Fruit fly (Drosophila melanogaster) whole organism, embryonic: ENCODE measurements around the gene CG5171.

Source experiments
- Asciz ChIP-seq: fragments of 200-800 bp; sonication (Bioruptor generic); optimal IDR thresholded peaks from 2 replicates; lab custom pipeline; 2017; ENCODE audit warnings: missing biosample characterization, mild to moderate bottlenecking, missing genetic modification characterization, missing genetic modification reagents
- B-H1 ChIP-seq: fragments of 200-800 bp; sonication (Bioruptor generic); IDR thresholded peaks from 3 replicates; pipeline ENCODE4 v1.3.6; 2022; ENCODE audit warnings: missing biosample characterization, missing genetic modification characterization
- C15 ChIP-seq: fragments of 200-800 bp; sonication (Bioruptor generic); IDR thresholded peaks from 3 replicates; pipeline ENCODE4 v1.3.6; 2022; ENCODE audit warnings: missing biosample characterization, missing genetic modification characterization
- CG10209 ChIP-seq: fragments of 200-800 bp; sonication (Bioruptor generic); optimal IDR thresholded peaks from 3 replicates; lab custom pipeline; 2017; ENCODE audit warnings: missing biosample characterization, mild to moderate bottlenecking, missing genetic modification characterization, missing genetic modification reagents
- CG11247 ChIP-seq: fragments of 200-800 bp; sonication (Bioruptor generic); IDR thresholded peaks from 2 replicates; pipeline ENCODE4 v1.3.6; 2022; ENCODE audit warnings: missing biosample characterization, missing genetic modification characterization
- CG12104 ChIP-seq: fragments of 200-800 bp; sonication (Bioruptor generic); optimal IDR thresholded peaks from 3 replicates; lab custom pipeline; 2016; ENCODE audit warnings: missing biosample characterization, missing genetic modification characterization
- CG12299 ChIP-seq: fragments of 200-800 bp; sonication (Bioruptor generic); optimal IDR thresholded peaks from 2 replicates; lab custom pipeline; 2018; ENCODE audit warnings: missing biosample characterization, mild to moderate bottlenecking, missing genetic modification characterization
- CG1233 ChIP-seq: fragments of 200-800 bp; sonication (Bioruptor generic); optimal IDR thresholded peaks from 4 replicates; lab custom pipeline; 2018; ENCODE audit warnings: missing biosample characterization, mild to moderate bottlenecking, missing genetic modification characterization
- CG12769 ChIP-seq: fragments of 200-800 bp; sonication (Bioruptor generic); optimal IDR thresholded peaks from 2 replicates; lab custom pipeline; 2019; ENCODE audit warnings: missing biosample characterization, mild to moderate bottlenecking, missing genetic modification characterization, moderate library complexity
- CG13424 ChIP-seq: fragments of 200-800 bp; sonication (Bioruptor generic); optimal IDR thresholded peaks from 2 replicates; lab custom pipeline; 2019; ENCODE audit warnings: missing biosample characterization, mild to moderate bottlenecking, missing genetic modification characterization, moderate library complexity
- CG13894 ChIP-seq: fragments of 200-800 bp; sonication (Bioruptor generic); optimal IDR thresholded peaks from 3 replicates; lab custom pipeline; 2018; ENCODE audit warnings: missing biosample characterization, mild to moderate bottlenecking, missing genetic modification characterization, moderate library complexity
- CG14050 ChIP-seq: fragments of 200-800 bp; sonication (Bioruptor generic); IDR thresholded peaks from 3 replicates; pipeline ENCODE4 v1.3.6; 2022; ENCODE audit warnings: missing biosample characterization, missing genetic modification characterization
- CG1647 ChIP-seq: fragments of 200-800 bp; sonication (Bioruptor generic); optimal IDR thresholded peaks from 3 replicates; lab custom pipeline; 2016; ENCODE audit warnings: missing biosample characterization, missing genetic modification characterization
- CG16813 ChIP-seq: fragments of 200-800 bp; sonication (Bioruptor generic); IDR thresholded peaks from 3 replicates; pipeline ENCODE4 v1.3.6; 2022; ENCODE audit warnings: missing biosample characterization, missing genetic modification characterization; ENCODE audit not compliant: partially characterized antibody
- CG17328 ChIP-seq: fragments of 200-800 bp; sonication (Bioruptor generic); IDR thresholded peaks from 2 replicates; pipeline ENCODE4 v1.3.6; 2022; ENCODE audit warnings: missing biosample characterization, missing genetic modification characterization
- CG2678 ChIP-seq: fragments of 200-800 bp; sonication (Bioruptor generic); optimal IDR thresholded peaks from 3 replicates; lab custom pipeline; 2019; ENCODE audit warnings: missing biosample characterization, mild to moderate bottlenecking, missing genetic modification characterization, moderate library complexity
- CG4282 ChIP-seq: fragments of 200-800 bp; sonication (Bioruptor generic); optimal IDR thresholded peaks from 2 replicates; lab custom pipeline; 2016; ENCODE audit warnings: missing biosample characterization, missing genetic modification characterization
- CG4820 ChIP-seq: fragments of 200-800 bp; sonication (Bioruptor generic); optimal IDR thresholded peaks from 3 replicates; lab custom pipeline; 2016; ENCODE audit warnings: missing biosample characterization, missing genetic modification characterization
- CG4854 ChIP-seq: fragments of 200-800 bp; sonication (Bioruptor generic); optimal IDR thresholded peaks from 2 replicates; lab custom pipeline; 2016; ENCODE audit warnings: missing biosample characterization, missing genetic modification characterization, inconsistent platforms
- CG8765 ChIP-seq: fragments of 200-800 bp; sonication (Bioruptor generic); IDR thresholded peaks from 2 replicates; pipeline ENCODE4 v1.3.6; 2022; ENCODE audit warnings: missing biosample characterization, missing genetic modification characterization
- CG9215 ChIP-seq: fragments of 200-800 bp; sonication (Bioruptor generic); IDR thresholded peaks from 2 replicates; pipeline ENCODE4 v1.3.6; 2022; ENCODE audit warnings: missing biosample characterization, missing genetic modification characterization
- CG9797 ChIP-seq: fragments of 200-800 bp; sonication (Bioruptor generic); optimal IDR thresholded peaks from 3 replicates; lab custom pipeline; 2018; ENCODE audit warnings: missing biosample characterization, mild to moderate bottlenecking, missing genetic modification characterization
- D19A ChIP-seq: fragments of 200-800 bp; optimal IDR thresholded peaks from 3 replicates; lab custom pipeline; 2019; ENCODE audit warnings: missing biosample characterization, mild to moderate bottlenecking, missing genetic modification characterization, moderate library complexity
- D19B ChIP-seq: fragments of 200-800 bp; sonication (Bioruptor generic); optimal IDR thresholded peaks from 2 replicates; lab custom pipeline; 2017; ENCODE audit warnings: missing biosample characterization, mild to moderate bottlenecking, missing genetic modification characterization
- Dip2 ChIP-seq: fragments of 200-800 bp; sonication (Bioruptor generic); IDR thresholded peaks from 2 replicates; pipeline ENCODE4 v1.3.6; 2022; ENCODE audit warnings: missing biosample characterization, missing genetic modification characterization
- Dll ChIP-seq: fragments of 200-800 bp; sonication (Bioruptor generic); IDR thresholded peaks from 4 replicates; pipeline ENCODE4 v1.3.6; 2022; ENCODE audit warnings: missing biosample characterization, missing genetic modification characterization; ENCODE audit not compliant: partially characterized antibody
- HHEX ChIP-seq: fragments of 200-800 bp; sonication (Bioruptor generic); optimal IDR thresholded peaks from 3 replicates; lab custom pipeline; 2017; ENCODE audit warnings: missing biosample characterization, mild to moderate bottlenecking, missing genetic modification characterization, missing genetic modification reagents
- HLH54F ChIP-seq: fragments of 200-800 bp; sonication (Bioruptor generic); optimal IDR thresholded peaks from 3 replicates; lab custom pipeline; 2016; ENCODE audit warnings: missing biosample characterization, missing genetic modification characterization
- Lim3 ChIP-seq: fragments of 200-800 bp; sonication (Bioruptor generic); IDR thresholded peaks from 2 replicates; pipeline ENCODE4 v1.3.6; 2022; ENCODE audit warnings: missing biosample characterization, missing genetic modification characterization
- MBD-R2 ChIP-seq: fragments of 200-800 bp; sonication (Bioruptor generic); IDR thresholded peaks from 2 replicates; pipeline ENCODE4 v1.3.6; 2022; ENCODE audit warnings: missing biosample characterization, missing genetic modification characterization
- Side ChIP-seq: fragments of 200-800 bp; sonication (Bioruptor generic); optimal IDR thresholded peaks from 2 replicates; lab custom pipeline; 2016; ENCODE audit warnings: missing biosample characterization, missing genetic modification characterization
- Six4 ChIP-seq: fragments of 200-800 bp; sonication (Bioruptor generic); optimal IDR thresholded peaks from 2 replicates; lab custom pipeline; 2016; ENCODE audit warnings: missing biosample characterization, missing genetic modification characterization
- bcd ChIP-seq: fragments of 200-800 bp; sonication (Bioruptor generic); optimal IDR thresholded peaks from 2 replicates; lab custom pipeline; 2017; ENCODE audit warnings: missing biosample characterization, mild to moderate bottlenecking, missing genetic modification characterization
- br ChIP-seq: fragments of >200 bp; optimal IDR thresholded peaks from 2 replicates; lab custom pipeline; 2017
- cg ChIP-seq: fragments of 200-800 bp; sonication (Bioruptor generic); optimal IDR thresholded peaks from 3 replicates; lab custom pipeline; 2019; ENCODE audit warnings: missing biosample characterization, mild to moderate bottlenecking, missing genetic modification characterization, moderate library complexity
- chinmo ChIP-seq: fragments of 200-800 bp; sonication (Bioruptor generic); IDR thresholded peaks from 4 replicates; pipeline ENCODE4 v1.3.6; 2022; ENCODE audit warnings: missing biosample characterization, missing genetic modification characterization; ENCODE audit not compliant: partially characterized antibody
- dan ChIP-seq: fragments of 200-800 bp; sonication (Bioruptor generic); IDR thresholded peaks from 2 replicates; pipeline ENCODE4 v1.3.6; 2022; ENCODE audit warnings: missing biosample characterization, missing genetic modification characterization
- ems ChIP-seq: fragments of 200-800 bp; sonication (Bioruptor generic); optimal IDR thresholded peaks from 3 replicates; lab custom pipeline; 2016; ENCODE audit warnings: missing biosample characterization, missing genetic modification characterization
- en ChIP-seq: fragments of 200-800 bp; sonication (Bioruptor generic); optimal IDR thresholded peaks from 2 replicates; lab custom pipeline; 2016; ENCODE audit warnings: missing biosample characterization, missing genetic modification characterization
- klu ChIP-seq: fragments of 200-800 bp; sonication (Bioruptor generic); IDR thresholded peaks from 2 replicates; pipeline ENCODE4 v1.3.6; 2022; ENCODE audit warnings: missing biosample characterization, missing genetic modification characterization
- lmd ChIP-seq: fragments of 200-800 bp; sonication (Bioruptor generic); IDR thresholded peaks from 2 replicates; pipeline ENCODE4 v1.3.6; 2022; ENCODE audit warnings: missing biosample characterization, missing genetic modification characterization
- lov ChIP-seq, 2 experiments: fragments of 200-800 bp in 1 of 2; fragments of >200 bp in 1 of 2; sonication (Bioruptor generic) in 1 of 2; IDR thresholded peaks in 1 of 2; optimal IDR thresholded peaks in 1 of 2; 2 replicates in 1 of 2; 3 replicates in 1 of 2; pipeline versions ENCODE4 v1.3.6 to Lab custom; 2017 to 2022; ENCODE audit warnings: missing biosample characterization in 1 of 2, missing genetic modification characterization in 1 of 2
- repo ChIP-seq: fragments of 200-800 bp; sonication (Bioruptor generic); optimal IDR thresholded peaks from 2 replicates; lab custom pipeline; 2016; ENCODE audit warnings: missing biosample characterization, missing genetic modification characterization
- scrt ChIP-seq: fragments of 200-800 bp; sonication (Bioruptor generic); optimal IDR thresholded peaks from 2 replicates; lab custom pipeline; 2018; ENCODE audit warnings: missing biosample characterization, mild to moderate bottlenecking, missing genetic modification characterization, moderate library complexity
- slp2 ChIP-seq: fragments of 200-800 bp; sonication (Bioruptor generic); optimal IDR thresholded peaks from 2 replicates; lab custom pipeline; 2016; ENCODE audit warnings: missing biosample characterization, missing genetic modification characterization
- sr ChIP-seq: fragments of 200-800 bp; sonication (Bioruptor generic); IDR thresholded peaks from 3 replicates; pipeline ENCODE4 v1.3.6; 2022; ENCODE audit warnings: missing biosample characterization, missing genetic modification characterization
- stc ChIP-seq: fragments of 200-800 bp; sonication (Bioruptor generic); IDR thresholded peaks from 2 replicates; pipeline ENCODE4 v1.3.6; 2022; ENCODE audit warnings: missing biosample characterization, missing genetic modification characterization
- tgo ChIP-seq: fragments of 200-800 bp; sonication (Bioruptor generic); IDR thresholded peaks from 3 replicates; pipeline ENCODE4 v1.3.6; 2022; ENCODE audit warnings: missing biosample characterization, missing genetic modification characterization
- unc-4 ChIP-seq: fragments of 200-800 bp; sonication (Bioruptor generic); IDR thresholded peaks from 2 replicates; pipeline ENCODE4 v1.3.6; 2022; ENCODE audit warnings: missing biosample characterization, missing genetic modification characterization; ENCODE audit not compliant: partially characterized antibody

Gene CG5171

dm6 chr2L:7436492-7437324 is 35.6 kb downstream of the CG5171 start (continued):
- TF ChIP-seq CG13424 (peak; percentile 61), CG14050 (GFP tag; lab: Robert Waterston, UW) (peak; percentile 72), C15 (peak; percentile 70; the same call in 1 of the 3 replicates), CG9215 (GFP tag; lab: Robert Waterston, UW) (peak; percentile 48), CG4282 (GFP tag; lab: Kevin White, UChicago) (peak; percentile 52), tgo (peak; percentile 62; the same call in 2 of the 3 replicates), CG8765 (GFP tag; lab: Robert Waterston, UW) (no peak), HHEX (GFP tag; lab: Kevin White, UChicago) (peak; percentile 71), CG13894 (peak; percentile 67), Dll (no peak), B-H1 (GFP tag; lab: Robert Waterston, UW) (peak; percentile 61; the same call in 1 of the 3 replicates), CG2678 (tag; lab: Kevin White, UChicago) (peak; percentile 81), chinmo (GFP tag; lab: Robert Waterston, UW) (no peak), slp2 (GFP tag; lab: Kevin White, UChicago) (peak; percentile 54), lov (optimal IDR thresholded peaks at IDR 0.05; lab: Kevin White, UChicago) (no peak), lov (GFP tag; IDR thresholded peaks at IDR 0.05; lab: Robert Waterston, UW) (peak; percentile 61; the same call in 1 of the 3 replicates), lmd (GFP tag; lab: Robert Waterston, UW) (peak; percentile 22; the same call in 1 of the 2 replicates), Lim3 (GFP tag; lab: Robert Waterston, UW) (no peak), sr (GFP tag; lab: Robert Waterston, UW) (peak; percentile 81), Dip2 (GFP tag; lab: Robert Waterston, UW) (no peak), en (peak; percentile 11), dan (GFP tag; lab: Robert Waterston, UW) (no peak), D19B (peak; percentile 37), cg (GFP tag; lab: Kevin White, UChicago) (no peak), CG17328 (GFP tag; lab: Robert Waterston, UW) (peak; percentile 58), Six4 (GFP tag; lab: Kevin White, UChicago) (peak; percentile 45), CG12104 (GFP tag; lab: Kevin White, UChicago) (peak; percentile 66), D19A (tag; lab: Kevin White, UChicago) (no peak), CG9797 (GFP tag; lab: Kevin White, UChicago) (no peak), Side (GFP tag; lab: Kevin White, UChicago) (peak; percentile 64), CG11247 (GFP tag; lab: Robert Waterston, UW) (peak; percentile 85), CG4820 (peak; percentile 40), klu (no peak), bcd (GFP tag; lab: Kevin White, UChicago) (peak; percentile 86), HLH54F (GFP tag; lab: Kevin White, UChicago) (peak; percentile 49), CG4854 (GFP tag; lab: Kevin White, UChicago) (peak; percentile 81), stc (peak; percentile 42; the same call in 1 of the 2 replicates), CG12299 (tag; lab: Kevin White, UChicago) (no peak), Asciz (GFP tag; lab: Kevin White, UChicago) (peak; percentile 79), unc-4 (no peak), MBD-R2 (GFP tag; lab: Robert Waterston, UW) (peak; percentile 60; the same call in 1 of the 2 replicates), CG1647 (GFP tag; lab: Kevin White, UChicago) (peak; percentile 83), scrt (GFP tag; lab: Kevin White, UChicago) (peak; percentile 92), repo (GFP tag; lab: Kevin White, UChicago) (peak; percentile 64), br (lab: Kevin White, UChicago) (no peak), ems (GFP tag; lab: Kevin White, UChicago) (peak; percentile 51), CG10209 (GFP tag; lab: Kevin White, UChicago) (peak; percentile 84), CG12769 (peak; percentile 85), CG16813 (GFP tag; lab: Robert Waterston, UW) (no peak), CG1233 (peak; percentile 82)
